Worm (Caenorhabditis elegans): ENCODE data around the gene ZK662.6.

DNA sequence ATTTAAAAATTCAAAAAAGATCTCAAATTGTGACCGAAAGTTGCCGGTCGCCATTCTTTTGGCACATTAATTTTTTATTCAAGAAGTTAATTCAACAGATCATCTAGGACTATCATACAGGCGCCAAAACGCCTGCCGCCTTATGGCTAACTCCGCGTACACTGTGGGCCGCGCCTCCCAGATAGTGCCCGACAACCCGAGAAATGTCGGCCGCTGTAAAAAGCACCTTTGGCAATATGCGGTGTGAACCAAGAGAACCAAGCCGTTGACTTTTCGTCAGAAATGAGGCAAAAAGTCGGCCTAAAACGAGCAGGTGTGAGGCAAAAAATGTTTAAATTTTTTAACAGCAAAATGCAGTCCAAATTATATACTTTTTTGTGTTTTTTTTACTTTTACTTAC is 40.8 kb downstream of the ZK662.6 start:
- no peak for TF ChIP-seq ama-1 (optimal IDR thresholded peaks at IDR 0.05)
- TF ChIP-seq lin-13 (GFP tag; optimal IDR thresholded peaks at IDR 0.05): no peak
- no peak for TF ChIP-seq alr-1 (tag; optimal IDR thresholded peaks at IDR 0.05)
- no peak for TF ChIP-seq nhr-25 (tag; optimal IDR thresholded peaks at IDR 0.05)
